Worm (Caenorhabditis elegans): ENCODE measurements around the gene samp-1.

DNA sequence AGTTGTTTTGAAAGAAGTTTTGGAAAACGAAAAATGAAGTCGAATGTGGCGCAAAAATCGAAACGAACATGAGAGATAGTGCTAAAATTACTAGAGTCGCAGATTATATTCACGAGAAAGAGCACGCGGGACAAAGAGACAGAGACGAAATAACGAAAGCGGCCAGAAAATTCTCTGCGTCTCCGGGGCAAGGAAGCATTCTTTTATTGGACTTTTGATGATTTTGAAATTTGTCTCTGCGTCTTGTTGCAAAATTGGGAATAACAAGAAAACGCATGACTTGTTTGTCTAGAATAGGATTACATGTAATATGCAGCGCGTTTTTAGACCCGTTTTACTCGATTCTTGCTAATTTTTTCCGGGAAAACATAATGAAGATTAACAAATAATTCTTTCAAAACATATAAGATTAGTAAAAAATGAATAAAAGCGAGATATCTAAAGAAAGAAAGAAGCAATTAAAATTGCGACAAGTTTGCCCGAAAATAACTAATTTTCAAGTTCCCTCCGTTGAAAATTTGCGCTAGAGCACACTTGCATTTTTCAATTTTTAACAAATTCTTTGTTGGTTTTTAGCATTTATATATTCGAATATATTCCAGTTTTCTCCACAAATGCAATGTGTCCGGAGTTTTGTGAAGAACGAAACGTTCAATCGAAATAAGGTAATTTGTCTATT, 45.3 kb downstream of the samp-1 start, which contains the start of the genes B0491.6 and pigm-1:
- TF ChIP-seq ref-1 (GFP tag; conservative IDR thresholded peaks at IDR 0.05) (no peak), ztf-29 (GFP tag; IDR thresholded peaks at IDR 0.05) (no peak), cog-1 (tag; optimal IDR thresholded peaks at IDR 0.05) (peak; percentile 72), flt-1 (GFP tag; IDR thresholded peaks at IDR 0.05) (no peak), med-1 (GFP tag; optimal IDR thresholded peaks at IDR 0.05; ENCODE audit: insufficient read depth) (no peak)

Measured in whole organism, midembryonic.